Worm (Caenorhabditis elegans) whole organism, L4/young adult: Measurements from ENCODE around the gene clec-122.

Experiments
- W03F9.2 ChIP-seq: fragments of 150-350 bp; optimal IDR thresholded peaks from 2 replicates; lab custom pipeline; 2014; ENCODE audit warnings: missing biosample characterization, missing genetic modification characterization
- dao-5 ChIP-seq: sonication (generic microtip); optimal IDR thresholded peaks from 2 replicates; lab custom pipeline; 2016; ENCODE audit warnings: missing genotype, missing genetic modification characterization, moderate library complexity, missing compliant biosample characterization
- him-1 ChIP-seq: sonication (generic microtip); optimal IDR thresholded peaks from 2 replicates; lab custom pipeline; 2016; ENCODE audit warnings: missing genotype, missing genetic modification reagents, missing genetic modification characterization, missing compliant biosample characterization

ce11 chrII:3123206-3123605 is 17.3 kb downstream of the clec-122 start, which contains the start of gene srh-71:
- TF ChIP-seq dao-5 (tag; lab: Kevin White, UChicago) (no peak), W03F9.2 (tag; lab: Kevin White, UChicago) (no peak), him-1 (tag; lab: Kevin White, UChicago) (no peak)
